Worm (Caenorhabditis elegans) whole organism, L4/young adult: ENCODE data around the gene spp-27.

Experiments used
- W03F9.2 ChIP-seq: fragments of 150-350 bp; optimal IDR thresholded peaks from 2 replicates; lab custom pipeline; 2014; ENCODE audit warnings: missing biosample characterization, missing genetic modification characterization
- dao-5 ChIP-seq: sonication (generic microtip); optimal IDR thresholded peaks from 2 replicates; lab custom pipeline; 2016; ENCODE audit warnings: missing genotype, missing genetic modification characterization, moderate library complexity, missing compliant biosample characterization
- him-1 ChIP-seq: sonication (generic microtip); optimal IDR thresholded peaks from 2 replicates; lab custom pipeline; 2016; ENCODE audit warnings: missing genotype, missing genetic modification reagents, missing genetic modification characterization, missing compliant biosample characterization

ce11 chrV:6514887-6515324 lies 42.0 kb downstream of the spp-27 start, which contains the start of gene dpy-11:
- TF ChIP-seq W03F9.2 (tag; lab: Kevin White, UChicago), result peak; percentile 18
- TF ChIP-seq him-1 (tag; lab: Kevin White, UChicago), result no peak
- no peak for TF ChIP-seq dao-5 (tag; lab: Kevin White, UChicago)
